Fruit fly (Drosophila melanogaster): Measurements from ENCODE around the gene Sarm.

The Sarm gene

DNA sequence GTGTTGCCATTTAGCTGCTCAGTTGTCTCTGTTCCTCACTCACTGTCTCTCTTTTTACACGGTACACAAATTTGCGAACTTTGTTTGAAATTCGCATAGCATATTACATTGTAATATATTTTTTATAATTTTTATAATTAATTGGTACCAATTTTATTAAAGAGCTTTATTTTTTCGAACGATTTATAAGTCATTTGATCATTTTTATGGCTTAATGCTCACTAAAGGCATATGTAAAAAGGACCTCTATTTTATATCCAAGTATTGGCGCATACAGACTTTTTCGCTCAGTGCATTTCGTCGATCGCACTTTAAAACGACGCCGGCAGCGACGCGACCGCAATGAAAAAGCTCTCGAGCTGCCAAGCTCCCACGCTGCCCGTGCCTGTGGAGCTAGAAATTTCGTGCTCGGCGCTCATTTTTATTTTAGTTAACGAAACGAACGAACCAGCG, 32.5 kb downstream of the Sarm start (continued):
- TF ChIP-seq CG17802 (tag; optimal IDR thresholded peaks at IDR 0.05) (peak; percentile 55), CG2120 (GFP tag; optimal IDR thresholded peaks at IDR 0.05) (peak; percentile 97), NFAT (GFP tag; IDR thresholded peaks at IDR 0.05) (peak; percentile 92), CG11723 (GFP tag; optimal IDR thresholded peaks at IDR 0.05) (peak; percentile 92), TFAM (GFP tag; optimal IDR thresholded peaks at IDR 0.05) (no peak), peb (GFP tag; IDR thresholded peaks at IDR 0.05) (peak; percentile 79), mld (GFP tag; IDR thresholded peaks at IDR 0.05; ENCODE audit: partially characterized antibody) (no peak), Rx (GFP tag; IDR thresholded peaks at IDR 0.05) (peak; percentile 75; the same call in 1 of the 2 replicates), Fer1 (GFP tag; optimal IDR thresholded peaks at IDR 0.05) (peak; percentile 99), h (optimal IDR thresholded peaks at IDR 0.05) (no peak), CG8944 (GFP tag; optimal IDR thresholded peaks at IDR 0.05) (peak; percentile 71), MBD-R2 (GFP tag; IDR thresholded peaks at IDR 0.05) (peak; percentile 85), hbn (GFP tag; IDR thresholded peaks at IDR 0.05; ENCODE audit: partially characterized antibody) (no peak), CG7357 (GFP tag; IDR thresholded peaks at IDR 0.05) (peak; percentile 90), row (GFP tag; IDR thresholded peaks at IDR 0.05) (peak; percentile 97), Ptx1 (GFP tag; IDR thresholded peaks at IDR 0.05) (peak; percentile 96), Six4 (GFP tag; optimal IDR thresholded peaks at IDR 0.05) (peak; percentile 85), CG8359 (GFP tag; optimal IDR thresholded peaks at IDR 0.05; ENCODE audit: borderline replicate concordance) (peak; percentile 63), Eip74EF (GFP tag; optimal IDR thresholded peaks at IDR 0.05) (peak in 1 of 2 experiments; percentile 83), CG9876 (GFP tag; optimal IDR thresholded peaks at IDR 0.05) (peak; percentile 82), CG32767 (GFP tag; IDR thresholded peaks at IDR 0.05) (peak; percentile 94), Dbx (GFP tag; IDR thresholded peaks at IDR 0.05) (peak; percentile 98), ems (GFP tag; optimal IDR thresholded peaks at IDR 0.05) (peak; percentile 88), unpg (GFP tag; optimal IDR thresholded peaks at IDR 0.05) (peak; percentile 94), caup (GFP tag; optimal IDR thresholded peaks at IDR 0.05; ENCODE audit: severe bottlenecking) (peak; percentile 98), Opbp (GFP tag; IDR thresholded peaks at IDR 0.05; ENCODE audit: partially characterized antibody) (no peak), Hr39 (optimal IDR thresholded peaks at IDR 0.05) (no peak), CG8388 (GFP tag; optimal IDR thresholded peaks at IDR 0.05) (peak; percentile 86), crol (GFP tag; IDR thresholded peaks at IDR 0.05) (peak; percentile 40; the same call in 1 of the 2 replicates), HLH54F (GFP tag; optimal IDR thresholded peaks at IDR 0.05) (peak; percentile 87), ham (GFP tag; IDR thresholded peaks at IDR 0.05) (peak; percentile 93), ase (GFP tag; IDR thresholded peaks at IDR 0.05) (peak; percentile 88), psq (GFP tag; optimal IDR thresholded peaks at IDR 0.05) (peak; percentile 81), tx (GFP tag; optimal IDR thresholded peaks at IDR 0.05) (peak; percentile 72), CG10147 (GFP tag; optimal IDR thresholded peaks at IDR 0.05) (peak; percentile 98), Mes4 (GFP tag; optimal IDR thresholded peaks at IDR 0.05) (no peak), Meics (GFP tag; optimal IDR thresholded peaks at IDR 0.05) (peak; percentile 98), CG1233 (GFP tag; optimal IDR thresholded peaks at IDR 0.05) (peak; percentile 90), Dref (GFP tag; IDR thresholded peaks at IDR 0.05) (no peak), Adf1 (GFP tag; IDR thresholded peaks at IDR 0.05) (peak; percentile 97), Kr (GFP tag; optimal IDR thresholded peaks at IDR 0.05) (no peak), Dip2 (GFP tag; IDR thresholded peaks at IDR 0.05) (peak; percentile 59), Poxn (GFP tag; IDR thresholded peaks at IDR 0.05) (peak; percentile 96), unc-4 (GFP tag; IDR thresholded peaks at IDR 0.05; ENCODE audit: partially characterized antibody) (no peak), CG10431 (GFP tag; optimal IDR thresholded peaks at IDR 0.05) (no peak), so (GFP tag; IDR thresholded peaks at IDR 0.05) (peak; percentile 96), dimm (GFP tag; IDR thresholded peaks at IDR 0.05) (peak; percentile 65), lov (optimal IDR thresholded peaks at IDR 0.05) (no peak), lov (GFP tag; IDR thresholded peaks at IDR 0.05) (peak; percentile 60; the same call in 1 of the 3 replicates), sisA (GFP tag; IDR thresholded peaks at IDR 0.05) (peak; percentile 89), tup (GFP tag; optimal IDR thresholded peaks at IDR 0.05) (peak; percentile 82), vfl (GFP tag; optimal IDR thresholded peaks at IDR 0.05) (peak; percentile 89)

All from whole organism, embryonic.